Worm (Caenorhabditis elegans) whole organism, young adult: ENCODE measurements around the gene F26D2.3.

Experiments used
- C17E4.6 ChIP-seq: fragments of 200-800 bp; sonication (Bioruptor generic); IDR thresholded peaks from 2 replicates; pipeline ENCODE4 v1.3.6; 2022; ENCODE audit warnings: missing genetic modification reagents, missing genetic modification characterization, missing compliant biosample characterization
- D2030.7 ChIP-seq: fragments of 200-800 bp; sonication (Bioruptor generic); IDR thresholded peaks from 2 replicates; pipeline ENCODE4 v1.3.6; 2022; ENCODE audit warnings: missing genetic modification reagents, missing genetic modification characterization, missing compliant biosample characterization
- F10E7.11 ChIP-seq: sonication (generic microtip); optimal IDR thresholded peaks from 2 replicates; lab custom pipeline; 2017; ENCODE audit warnings: mild to moderate bottlenecking, missing genetic modification characterization, moderate library complexity, missing compliant biosample characterization
- T26A5.8 ChIP-seq: sonication (generic microtip); optimal IDR thresholded peaks from 2 replicates; lab custom pipeline; 2016; ENCODE audit warnings: missing genetic modification characterization, missing compliant biosample characterization
- akir-1 ChIP-seq: fragments of 200-800 bp; sonication (Bioruptor generic); optimal IDR thresholded peaks from 2 replicates; lab custom pipeline; 2018; ENCODE audit warnings: mild to moderate bottlenecking, missing genetic modification characterization, moderate library complexity, missing compliant biosample characterization
- ama-1 ChIP-seq, 3 experiments: fragments of 150-350 bp in 1 of 3; sonication (generic microtip) in 2 of 3; optimal IDR thresholded peaks; 2 replicates each; lab custom pipeline; 2014 to 2018; ENCODE audit warnings: missing biosample characterization in 2 of 3, missing genetic modification characterization in 2 of 3, missing genetic modification reagents in 2 of 3
- aptf-2 ChIP-seq: fragments of 200-800 bp; sonication (Bioruptor generic); conservative IDR thresholded peaks from 2 replicates; pipeline ENCODE4 v1.3.6; 2022; ENCODE audit warnings: missing genetic modification reagents, missing genetic modification characterization, missing compliant biosample characterization
- atf-7 ChIP-seq: sonication (generic microtip); optimal IDR thresholded peaks from 2 replicates; lab custom pipeline; 2017; ENCODE audit warnings: mild to moderate bottlenecking, missing genetic modification characterization, missing compliant biosample characterization
- ccch-3 ChIP-seq: fragments of 200-800 bp; sonication (Bioruptor generic); optimal IDR thresholded peaks from 2 replicates; lab custom pipeline; 2018; ENCODE audit warnings: mild to moderate bottlenecking, missing genetic modification characterization, missing compliant biosample characterization
- cebp-1 ChIP-seq, 2 experiments: fragments of 200-800 bp in 1 of 2; sonication (Bioruptor generic) in 1 of 2; sonication (generic microtip) in 1 of 2; IDR thresholded peaks in 1 of 2; optimal IDR thresholded peaks in 1 of 2; 2 replicates each; pipeline versions ENCODE4 v1.3.6 to Lab custom; 2017 to 2022; ENCODE audit warnings: missing compliant biosample characterization in 2 of 2, missing genetic modification characterization in 2 of 2, mild to moderate bottlenecking in 1 of 2, missing genetic modification reagents in 1 of 2, moderate library complexity in 1 of 2
- ceh-100 ChIP-seq: fragments of 200-800 bp; sonication (Bioruptor generic); IDR thresholded peaks from 2 replicates; pipeline ENCODE4 v1.3.6; 2022; ENCODE audit warnings: missing genetic modification reagents, missing genetic modification characterization, missing compliant biosample characterization
- ceh-40 ChIP-seq: fragments of 200-800 bp; sonication (Bioruptor generic); IDR thresholded peaks from 2 replicates; pipeline ENCODE4 v1.3.6; 2022; ENCODE audit warnings: missing genetic modification characterization, missing compliant biosample characterization
- ceh-79 ChIP-seq: sonication (generic microtip); optimal IDR thresholded peaks from 2 replicates; lab custom pipeline; 2017; ENCODE audit warnings: mild to moderate bottlenecking, missing genetic modification characterization, missing compliant biosample characterization
- chd-7 ChIP-seq: sonication (generic microtip); optimal IDR thresholded peaks from 2 replicates; lab custom pipeline; 2016; ENCODE audit warnings: mild to moderate bottlenecking, missing genetic modification characterization, moderate library complexity, missing compliant biosample characterization
- dpl-1 ChIP-seq: fragments of 150-350 bp; optimal IDR thresholded peaks from 2 replicates; lab custom pipeline; 2014; ENCODE audit warnings: missing biosample characterization, missing genetic modification reagents, missing genetic modification characterization
- egl-44 ChIP-seq: fragments of 200-800 bp; sonication (Bioruptor generic); IDR thresholded peaks from 2 replicates; pipeline ENCODE4 v1.3.6; 2022; ENCODE audit warnings: missing genetic modification reagents, missing genetic modification characterization, missing compliant biosample characterization
- hlh-26 ChIP-seq: fragments of 200-800 bp; sonication (Bioruptor generic); conservative IDR thresholded peaks from 2 replicates; pipeline ENCODE4 v1.3.6; 2022; ENCODE audit warnings: missing genetic modification reagents, missing genetic modification characterization, missing compliant biosample characterization
- lag-1 ChIP-seq: fragments of 200-800 bp; sonication (Bioruptor generic); IDR thresholded peaks from 2 replicates; pipeline ENCODE4 v1.3.6; 2022; ENCODE audit warnings: missing genetic modification reagents, missing genetic modification characterization, missing compliant biosample characterization
- madf-10 ChIP-seq: sonication (generic microtip); optimal IDR thresholded peaks from 2 replicates; lab custom pipeline; 2016; ENCODE audit warnings: mild to moderate bottlenecking, missing genetic modification characterization, missing compliant biosample characterization
- mes-4 ChIP-seq: sonication (generic microtip); optimal IDR thresholded peaks from 2 replicates; lab custom pipeline; 2016; ENCODE audit warnings: missing genotype, missing genetic modification characterization, missing compliant biosample characterization
- nhr-120 ChIP-seq: fragments of 200-800 bp; sonication (Bioruptor generic); IDR thresholded peaks from 2 replicates; pipeline ENCODE4 v1.3.6; 2022; ENCODE audit warnings: missing genetic modification characterization, missing compliant biosample characterization
- nhr-80 ChIP-seq: sonication (generic microtip); optimal IDR thresholded peaks from 2 replicates; lab custom pipeline; 2016; ENCODE audit warnings: missing genetic modification characterization, missing compliant biosample characterization
- pha-4 ChIP-seq: fragments of 150-350 bp; sonication (generic microtip); optimal IDR thresholded peaks from 2 replicates; lab custom pipeline; 2014; ENCODE audit warnings: missing biosample characterization, missing genetic modification reagents, missing genetic modification characterization
- repo-1 ChIP-seq: sonication (generic microtip); optimal IDR thresholded peaks from 2 replicates; lab custom pipeline; 2017; ENCODE audit warnings: mild to moderate bottlenecking, missing genetic modification characterization, missing compliant biosample characterization
- sdz-38 ChIP-seq: sonication (generic microtip); optimal IDR thresholded peaks from 2 replicates; lab custom pipeline; 2016; ENCODE audit warnings: missing genotype, missing genetic modification characterization, missing compliant biosample characterization
- sea-2 ChIP-seq: fragments of 200-800 bp; sonication (Bioruptor generic); IDR thresholded peaks from 2 replicates; pipeline ENCODE4 v1.3.6; 2022; ENCODE audit warnings: missing genetic modification characterization, missing compliant biosample characterization
- snpc-1.1 ChIP-seq: sonication (generic microtip); optimal IDR thresholded peaks from 2 replicates; lab custom pipeline; 2017; ENCODE audit warnings: missing genetic modification characterization, mild to moderate bottlenecking, missing compliant biosample characterization, antibody characterized with exemption, moderate library complexity, missing genotype, missing genetic modification reagents; ENCODE audit not compliant: insufficient read depth
- snpc-3.4 ChIP-seq: sonication (generic microtip); optimal IDR thresholded peaks from 2 replicates; lab custom pipeline; 2017; ENCODE audit warnings: missing genetic modification characterization, mild to moderate bottlenecking, missing compliant biosample characterization, antibody characterized with exemption, moderate library complexity, missing genotype, missing genetic modification reagents
- somi-1 ChIP-seq: fragments of 200-800 bp; sonication (Bioruptor generic); optimal IDR thresholded peaks from 2 replicates; lab custom pipeline; 2018; ENCODE audit warnings: mild to moderate bottlenecking, missing genetic modification characterization, missing compliant biosample characterization
- tbx-9 ChIP-seq: sonication (generic microtip); optimal IDR thresholded peaks from 2 replicates; lab custom pipeline; 2016; ENCODE audit warnings: borderline replicate concordance, missing genetic modification characterization, inconsistent platforms, missing compliant biosample characterization
- unc-62 ChIP-seq: fragments of 150-350 bp; optimal IDR thresholded peaks from 2 replicates; lab custom pipeline; 2014; ENCODE audit warnings: missing biosample characterization, missing genetic modification reagents, missing genetic modification characterization
- zfh-2 ChIP-seq: fragments of 200-800 bp; sonication (Bioruptor generic); conservative IDR thresholded peaks from 2 replicates; pipeline ENCODE4 v1.3.6; 2022; ENCODE audit warnings: missing genetic modification reagents, missing genetic modification characterization, missing compliant biosample characterization
- zim-3 ChIP-seq: sonication (generic microtip); optimal IDR thresholded peaks from 2 replicates; lab custom pipeline; 2017; ENCODE audit warnings: mild to moderate bottlenecking, missing genetic modification characterization, moderate library complexity, missing compliant biosample characterization
- ztf-18 ChIP-seq: sonication (generic microtip); optimal IDR thresholded peaks from 2 replicates; lab custom pipeline; 2016; ENCODE audit warnings: missing genotype, mild to moderate bottlenecking, missing genetic modification characterization, missing compliant biosample characterization
- ztf-22 ChIP-seq: fragments of 200-800 bp; sonication (Bioruptor generic); optimal IDR thresholded peaks from 2 replicates; lab custom pipeline; 2018; ENCODE audit warnings: mild to moderate bottlenecking, missing genetic modification characterization, moderate library complexity, missing compliant biosample characterization
- ztf-26 ChIP-seq: sonication (generic microtip); optimal IDR thresholded peaks from 2 replicates; lab custom pipeline; 2017; ENCODE audit warnings: missing genetic modification characterization, missing compliant biosample characterization
- ztf-3 ChIP-seq: fragments of 200-800 bp; sonication (Bioruptor generic); optimal IDR thresholded peaks from 2 replicates; lab custom pipeline; 2018; ENCODE audit warnings: mild to moderate bottlenecking, missing genetic modification characterization, missing compliant biosample characterization
- ztf-6 ChIP-seq: fragments of 200-800 bp; sonication (Bioruptor generic); IDR thresholded peaks from 2 replicates; pipeline ENCODE4 v1.3.6; 2022; ENCODE audit warnings: missing genetic modification reagents, missing genetic modification characterization, missing compliant biosample characterization

Gene F26D2.3

ce11 chrV:16417014-16417413 is 9.3 kb downstream of the F26D2.3 start, which contains the start of gene str-55:
Gene str-55, minus strand, starts transcription at chrV:16417114.
- no peak for TF ChIP-seq sdz-38 (tag; lab: Kevin White, UChicago)
- TF ChIP-seq nhr-120 = no peak
- TF ChIP-seq ztf-18 (tag; lab: Kevin White, UChicago) = no peak
- TF ChIP-seq dpl-1 (GFP tag; lab: Kevin White, UChicago) = no peak
- TF ChIP-seq aptf-2 (GFP tag; lab: Robert Waterston, UW) = no peak
- no peak for TF ChIP-seq akir-1 (GFP tag; lab: Kevin White, UChicago)
- no peak for TF ChIP-seq ceh-79 (tag; lab: Kevin White, UChicago)
- no peak for TF ChIP-seq chd-7 (tag; lab: Kevin White, UChicago)
- TF ChIP-seq ztf-6 (GFP tag; lab: Robert Waterston, UW) = no peak
- TF ChIP-seq unc-62 (GFP tag; lab: Kevin White, UChicago) = no peak
- no peak for TF ChIP-seq F10E7.11 (tag; lab: Kevin White, UChicago)
- TF ChIP-seq pha-4 (tag; lab: Kevin White, UChicago) = no peak
- TF ChIP-seq repo-1 (tag; lab: Kevin White, UChicago) = no peak
- TF ChIP-seq sea-2 (GFP tag; lab: Robert Waterston, UW) = no peak
- no peak for TF ChIP-seq hlh-26
- no peak for TF ChIP-seq zfh-2 (GFP tag; lab: Robert Waterston, UW)
- no peak for TF ChIP-seq nhr-80
- no peak for TF ChIP-seq cebp-1 (GFP tag; IDR thresholded peaks at IDR 0.05; lab: Robert Waterston, UW)
- TF ChIP-seq cebp-1 (tag; optimal IDR thresholded peaks at IDR 0.05; lab: Kevin White, UChicago) = no peak
- no peak for TF ChIP-seq atf-7 (tag; lab: Kevin White, UChicago)
- TF ChIP-seq ccch-3 (GFP tag; lab: Kevin White, UChicago) = no peak

- no peak for TF ChIP-seq D2030.7
- TF ChIP-seq ama-1 (optimal IDR thresholded peaks at IDR 0.05; lab: Kevin White, UChicago) = no peak
- TF ChIP-seq ama-1 (GFP tag; optimal IDR thresholded peaks at IDR 0.05; lab: Kevin White, UChicago) = no peak
- TF ChIP-seq tbx-9 (tag; lab: Kevin White, UChicago) = no peak
- TF ChIP-seq ztf-3 (GFP tag; lab: Kevin White, UChicago) = no peak
- TF ChIP-seq ceh-40 (GFP tag; lab: Robert Waterston, UW) = no peak
- TF ChIP-seq akir-1 (GFP tag; lab: Kevin White, UChicago) = no peak
- no peak for TF ChIP-seq somi-1 (GFP tag; lab: Kevin White, UChicago)
Observed at ce11 chrV:16419769-16420168, 12.0 kb downstream of the F26D2.3 start, which contains the start of gene F26D2.16. Gene F26D2.16, minus strand, starts transcription at chrV:16419869.

ce11 chrV:16420696-16421095 is 12.9 kb downstream of the F26D2.3 start, which contains the start of gene srw-48:
Gene srw-48, plus strand, starts transcription at chrV:16420996.
- TF ChIP-seq zim-3 (tag; lab: Kevin White, UChicago) (no peak), ztf-3 (GFP tag; lab: Kevin White, UChicago) (no peak), ama-1 (optimal IDR thresholded peaks at IDR 0.05; lab: Kevin White, UChicago) (no peak), ama-1 (GFP tag; optimal IDR thresholded peaks at IDR 0.05; lab: Kevin White, UChicago) (no peak), T26A5.8 (tag; lab: Kevin White, UChicago) (no peak), snpc-1.1 (no peak), mes-4 (tag; lab: Kevin White, UChicago) (no peak), ceh-100 (GFP tag; lab: Robert Waterston, UW) (no peak), egl-44 (no peak), ztf-22 (GFP tag; lab: Kevin White, UChicago) (no peak), ztf-26 (tag; lab: Kevin White, UChicago) (no peak)

- TF ChIP-seq akir-1 (GFP tag; lab: Kevin White, UChicago) (no peak), snpc-3.4 (tag; lab: Kevin White, UChicago) (no peak), lag-1 (GFP tag; lab: Robert Waterston, UW) (no peak), C17E4.6 (no peak), ztf-26 (tag; lab: Kevin White, UChicago) (no peak), madf-10 (tag; lab: Kevin White, UChicago) (no peak), somi-1 (GFP tag; lab: Kevin White, UChicago) (no peak)
Observed at ce11 chrV:16424428-16424827, 16.7 kb downstream of the F26D2.3 start, which contains the start of gene srw-29. Gene srw-29, minus strand, starts transcription at chrV:16424528.
